Worm (Caenorhabditis elegans) whole organism, early embryonic: ENCODE measurements around the gene plc-3.

ENCODE experiments used
- B0310.2 ChIP-seq: sonication (generic microtip); optimal IDR thresholded peaks from 2 replicates; lab custom pipeline; 2016; ENCODE audit warnings: mild to moderate bottlenecking, missing genetic modification characterization, missing compliant biosample characterization
- F13C5.2 ChIP-seq: sonication (generic microtip); optimal IDR thresholded peaks from 2 replicates; lab custom pipeline; 2017; ENCODE audit warnings: mild to moderate bottlenecking, missing genetic modification characterization, inconsistent platforms, missing compliant biosample characterization
- aly-1 ChIP-seq: sonication (generic microtip); optimal IDR thresholded peaks from 2 replicates; lab custom pipeline; 2016; ENCODE audit warnings: missing genetic modification characterization, missing compliant biosample characterization
- ama-1 ChIP-seq: fragments of 150-350 bp; optimal IDR thresholded peaks from 2 replicates; lab custom pipeline; 2014
- ceh-13 ChIP-seq: fragments of 200-800 bp; sonication (Bioruptor generic); optimal IDR thresholded peaks from 2 replicates; lab custom pipeline; 2018; ENCODE audit warnings: mild to moderate bottlenecking, missing genetic modification characterization, missing compliant biosample characterization
- ceh-36 ChIP-seq: sonication (generic microtip); optimal IDR thresholded peaks from 2 replicates; lab custom pipeline; 2016; ENCODE audit warnings: missing genetic modification characterization, inconsistent platforms, missing compliant biosample characterization
- ets-7 ChIP-seq: sonication (generic microtip); optimal IDR thresholded peaks from 2 replicates; lab custom pipeline; 2016; ENCODE audit warnings: missing genotype, missing genetic modification characterization, missing compliant biosample characterization
- flt-1 ChIP-seq: fragments of 200-800 bp; sonication (Bioruptor generic); IDR thresholded peaks from 2 replicates; pipeline ENCODE4 v1.3.6; 2022; ENCODE audit warnings: missing genetic modification characterization, missing compliant biosample characterization
- hmbx-1 ChIP-seq: sonication (generic microtip); optimal IDR thresholded peaks from 2 replicates; lab custom pipeline; 2016; ENCODE audit warnings: mild to moderate bottlenecking, missing genetic modification characterization, missing compliant biosample characterization
- hmg-4 ChIP-seq: fragments of 200-800 bp; sonication (Bioruptor generic); optimal IDR thresholded peaks from 2 replicates; lab custom pipeline; 2018; ENCODE audit warnings: mild to moderate bottlenecking, missing genetic modification characterization, missing compliant biosample characterization
- hnd-1 ChIP-seq: sonication (generic microtip); optimal IDR thresholded peaks from 2 replicates; lab custom pipeline; 2016; ENCODE audit warnings: missing genetic modification characterization, missing compliant biosample characterization
- pes-1 ChIP-seq: fragments of 200-800 bp; sonication (Bioruptor generic); IDR thresholded peaks from 2 replicates; pipeline ENCODE4 v1.3.6; 2022; ENCODE audit warnings: missing genetic modification reagents, missing genetic modification characterization, missing compliant biosample characterization
- scrt-1 ChIP-seq: fragments of 200-800 bp; sonication (Bioruptor generic); IDR thresholded peaks from 2 replicates; pipeline ENCODE4 v1.3.6; 2022; ENCODE audit warnings: missing genetic modification characterization, missing compliant biosample characterization
- sea-1 ChIP-seq: fragments of 200-800 bp; sonication (Bioruptor generic); conservative IDR thresholded peaks from 2 replicates; pipeline ENCODE4 v1.3.6; 2022; ENCODE audit warnings: missing genetic modification characterization, missing compliant biosample characterization
- tbx-11 ChIP-seq: fragments of 200-800 bp; sonication (Bioruptor generic); IDR thresholded peaks from 2 replicates; pipeline ENCODE4 v1.3.6; 2022; ENCODE audit warnings: missing genetic modification characterization, missing compliant biosample characterization
- tbx-37 ChIP-seq: fragments of 200-800 bp; sonication (Bioruptor generic); conservative IDR thresholded peaks from 2 replicates; pipeline ENCODE4 v1.3.6; 2022; ENCODE audit warnings: missing genetic modification reagents, missing genetic modification characterization, missing compliant biosample characterization
- tra-4 ChIP-seq: sonication (generic microtip); optimal IDR thresholded peaks from 2 replicates; lab custom pipeline; 2017; ENCODE audit warnings: missing genetic modification characterization, missing compliant biosample characterization

Gene plc-3

ce11 chrII:10252048-10252447 is 29.4 kb downstream of the plc-3 start:
- TF ChIP-seq ceh-36 (tag; lab: Kevin White, UChicago) (no peak), hmbx-1 (tag; lab: Kevin White, UChicago) (no peak), B0310.2 (tag; lab: Kevin White, UChicago) (no peak), tbx-37 (GFP tag; lab: Robert Waterston, UW) (no peak), F13C5.2 (tag; lab: Kevin White, UChicago) (no peak), hmg-4 (GFP tag; lab: Kevin White, UChicago) (no peak), scrt-1 (GFP tag; lab: Robert Waterston, UW) (no peak), ets-7 (tag; lab: Kevin White, UChicago) (no peak)

ce11 chrII:10261261-10261660 is 38.6 kb downstream of the plc-3 start:
- no peak for TF ChIP-seq tbx-37 (GFP tag; lab: Robert Waterston, UW)
- TF ChIP-seq ceh-36 (tag; lab: Kevin White, UChicago) = no peak
- no peak for TF ChIP-seq sea-1
- TF ChIP-seq tbx-11 (GFP tag; lab: Robert Waterston, UW) = no peak
- TF ChIP-seq hmg-4 (GFP tag; lab: Kevin White, UChicago) = no peak
- no peak for TF ChIP-seq flt-1 (GFP tag; lab: Robert Waterston, UW)
- no peak for TF ChIP-seq ceh-13 (GFP tag; lab: Kevin White, UChicago)
- TF ChIP-seq scrt-1 (GFP tag; lab: Robert Waterston, UW) = no peak
- no peak for TF ChIP-seq ets-7 (tag; lab: Kevin White, UChicago)
- no peak for TF ChIP-seq hmbx-1 (tag; lab: Kevin White, UChicago)
- no peak for TF ChIP-seq ama-1 (lab: Kevin White, UChicago)
- no peak for TF ChIP-seq pes-1
- no peak for TF ChIP-seq aly-1 (tag; lab: Kevin White, UChicago)
- no peak for TF ChIP-seq hnd-1
- TF ChIP-seq B0310.2 (tag; lab: Kevin White, UChicago) = no peak
- no peak for TF ChIP-seq F13C5.2 (tag; lab: Kevin White, UChicago)
- TF ChIP-seq tra-4 (tag; lab: Kevin White, UChicago) = no peak

ce11 chrII:10270052-10270451 is 47.4 kb downstream of the plc-3 start, which contains the start of gene F54B3.2:
Gene F54B3.2, minus strand, starts transcription at chrII:10270152.
- no peak for TF ChIP-seq ama-1 (lab: Kevin White, UChicago)
- TF ChIP-seq ceh-36 (tag; lab: Kevin White, UChicago) = no peak
- no peak for TF ChIP-seq B0310.2 (tag; lab: Kevin White, UChicago)
- TF ChIP-seq hnd-1 = no peak
- no peak for TF ChIP-seq aly-1 (tag; lab: Kevin White, UChicago)
- no peak for TF ChIP-seq ceh-13 (GFP tag; lab: Kevin White, UChicago)
- TF ChIP-seq tbx-37 (GFP tag; lab: Robert Waterston, UW) = no peak
- TF ChIP-seq tbx-11 (GFP tag; lab: Robert Waterston, UW) = no peak
- TF ChIP-seq hmbx-1 (tag; lab: Kevin White, UChicago) = no peak
- TF ChIP-seq scrt-1 (GFP tag; lab: Robert Waterston, UW) = no peak
- TF ChIP-seq pes-1 = no peak
- no peak for TF ChIP-seq sea-1

ce11 chrII:10271093-10271492 is 48.4 kb downstream of the plc-3 start, which contains the start of gene F54B3.4:
Gene F54B3.4, minus strand, starts transcription at chrII:10271193.
- TF ChIP-seq F13C5.2 (tag; lab: Kevin White, UChicago) (no peak), ets-7 (tag; lab: Kevin White, UChicago) (no peak), B0310.2 (tag; lab: Kevin White, UChicago) (no peak), pes-1 (no peak), ceh-36 (tag; lab: Kevin White, UChicago) (no peak), sea-1 (no peak), tra-4 (tag; lab: Kevin White, UChicago) (no peak), hmg-4 (GFP tag; lab: Kevin White, UChicago) (no peak), flt-1 (GFP tag; lab: Robert Waterston, UW) (no peak), tbx-11 (GFP tag; lab: Robert Waterston, UW) (no peak), hmbx-1 (tag; lab: Kevin White, UChicago) (no peak), tbx-37 (GFP tag; lab: Robert Waterston, UW) (no peak), ceh-13 (GFP tag; lab: Kevin White, UChicago) (no peak), hnd-1 (no peak), scrt-1 (GFP tag; lab: Robert Waterston, UW) (no peak), ama-1 (lab: Kevin White, UChicago) (no peak), aly-1 (tag; lab: Kevin White, UChicago) (no peak)
